Worm (Caenorhabditis elegans) whole organism, L4 larva: ENCODE results near the gene C33G3.5.
A peak's percentile ranks its signal among the peaks of the same experiment; 100 is the strongest.

Source experiments
- F10B5.3 ChIP-seq: sonication (generic microtip); optimal IDR thresholded peaks from 2 replicates; lab custom pipeline; 2016; ENCODE audit warnings: mild to moderate bottlenecking, missing genetic modification characterization, missing compliant biosample characterization
- R02D3.7 ChIP-seq: fragments of 150-350 bp; sonication (generic microtip); optimal IDR thresholded peaks from 3 replicates; lab custom pipeline; 2014; ENCODE audit warnings: missing biosample characterization, missing genetic modification characterization
- Y105C5A.15 ChIP-seq: fragments of 200-800 bp; sonication (Bioruptor generic); IDR thresholded peaks from 2 replicates; pipeline ENCODE4 v1.3.6; 2022; ENCODE audit warnings: missing genetic modification characterization, missing compliant biosample characterization
- Y5F2A.4 ChIP-seq: fragments of 200-800 bp; sonication (Bioruptor generic); optimal IDR thresholded peaks from 2 replicates; lab custom pipeline; 2018; ENCODE audit warnings: mild to moderate bottlenecking, missing genetic modification characterization, missing compliant biosample characterization
- Y75B8A.6 ChIP-seq: fragments of 200-800 bp; sonication (Bioruptor generic); IDR thresholded peaks from 2 replicates; pipeline ENCODE4 v1.3.6; 2022; ENCODE audit warnings: missing genetic modification reagents, missing genetic modification characterization, missing compliant biosample characterization
- aha-1 ChIP-seq: fragments of 150-350 bp; peaks from one replicate; lab custom pipeline; 2014; ENCODE audit warnings: missing biosample characterization, missing genetic modification characterization
- aly-2 ChIP-seq: sonication (generic microtip); optimal IDR thresholded peaks from 2 replicates; lab custom pipeline; 2018; ENCODE audit warnings: missing biosample characterization, missing genetic modification characterization
- arid-1 ChIP-seq: fragments of 200-800 bp; sonication (Bioruptor generic); conservative IDR thresholded peaks from 2 replicates; pipeline ENCODE4 v1.3.6; 2022; ENCODE audit warnings: missing genetic modification reagents, missing genetic modification characterization, missing compliant biosample characterization
- ceh-20 ChIP-seq: fragments of 200-800 bp; sonication (Bioruptor generic); IDR thresholded peaks from 2 replicates; pipeline ENCODE4 v1.3.6; 2022; ENCODE audit warnings: missing genetic modification reagents, missing genetic modification characterization, missing compliant biosample characterization
- ceh-32 ChIP-seq: sonication (generic microtip); optimal IDR thresholded peaks from 2 replicates; lab custom pipeline; 2016; ENCODE audit warnings: mild to moderate bottlenecking, missing genetic modification characterization, missing compliant biosample characterization; ENCODE audit not compliant: poor library complexity
- daf-12 ChIP-seq: fragments of 150-350 bp; optimal IDR thresholded peaks from 2 replicates; lab custom pipeline; 2014; ENCODE audit warnings: missing biosample characterization, missing genetic modification reagents, missing genetic modification characterization
- daf-16 ChIP-seq, 3 experiments: sonication (generic microtip); optimal IDR thresholded peaks; 2 replicates each; lab custom pipeline; 2016 to 2017; ENCODE audit warnings: missing genetic modification characterization in 3 of 3, missing genetic modification reagents in 3 of 3, mild to moderate bottlenecking in 2 of 3, missing compliant biosample characterization in 2 of 3, missing biosample characterization in 1 of 3, moderate library complexity in 1 of 3
- daf-8 ChIP-seq: fragments of 200-800 bp; sonication (Bioruptor generic); IDR thresholded peaks from 2 replicates; pipeline ENCODE4 v1.3.6; 2022; ENCODE audit warnings: missing genetic modification characterization, missing compliant biosample characterization
- dmd-9 ChIP-seq: fragments of 200-800 bp; sonication (Bioruptor generic); IDR thresholded peaks from 2 replicates; pipeline ENCODE4 v1.3.6; 2022; ENCODE audit warnings: missing genetic modification reagents, missing genetic modification characterization, missing compliant biosample characterization
- dpl-1 ChIP-seq: fragments of 150-350 bp; optimal IDR thresholded peaks from 2 replicates; lab custom pipeline; 2014; ENCODE audit warnings: missing biosample characterization, missing genetic modification reagents, missing genetic modification characterization
- egl-27 ChIP-seq: sonication (generic microtip); optimal IDR thresholded peaks from 3 replicates; lab custom pipeline; 2017; ENCODE audit warnings: missing biosample characterization, missing genetic modification reagents, missing genetic modification characterization
- fkh-10 ChIP-seq: fragments of 150-350 bp; optimal IDR thresholded peaks from 2 replicates; lab custom pipeline; 2014; ENCODE audit warnings: missing biosample characterization, missing genetic modification reagents, missing genetic modification characterization
- gei-8 ChIP-seq: fragments of 200-800 bp; sonication (Bioruptor generic); optimal IDR thresholded peaks from 2 replicates; lab custom pipeline; 2018; ENCODE audit warnings: mild to moderate bottlenecking, missing genetic modification characterization, missing compliant biosample characterization
- hlh-30 ChIP-seq: sonication (generic microtip); optimal IDR thresholded peaks from 2 replicates; lab custom pipeline; 2017; ENCODE audit warnings: antibody characterized with exemption, mild to moderate bottlenecking, missing genetic modification characterization, missing compliant biosample characterization; ENCODE audit not compliant: insufficient read depth
- hmg-1.1 ChIP-seq: fragments of 200-800 bp; sonication (Bioruptor generic); IDR thresholded peaks from 2 replicates; pipeline ENCODE4 v1.3.6; 2022; ENCODE audit warnings: missing genetic modification reagents, missing genetic modification characterization, missing compliant biosample characterization
- mdl-1 ChIP-seq, 2 experiments: fragments of 150-350 bp in 1 of 2; sonication (generic microtip) in 1 of 2; optimal IDR thresholded peaks; 2 replicates each; lab custom pipeline; 2014 to 2017; ENCODE audit warnings: missing biosample characterization in 2 of 2, missing genetic modification characterization in 2 of 2
- mdt-29 ChIP-seq: fragments of 200-800 bp; sonication (Bioruptor generic); IDR thresholded peaks from 2 replicates; pipeline ENCODE4 v1.3.6; 2022; ENCODE audit warnings: missing genetic modification reagents, missing genetic modification characterization, missing compliant biosample characterization
- mes-2 ChIP-seq: sonication (generic microtip); optimal IDR thresholded peaks from 2 replicates; lab custom pipeline; 2016; ENCODE audit warnings: missing genotype, mild to moderate bottlenecking, missing genetic modification characterization, missing compliant biosample characterization; ENCODE audit not compliant: poor library complexity, severe bottlenecking
- mxl-3 ChIP-seq: fragments of 200-800 bp; sonication (Bioruptor generic); optimal IDR thresholded peaks from 2 replicates; lab custom pipeline; 2018; ENCODE audit warnings: mild to moderate bottlenecking, missing genetic modification characterization, missing compliant biosample characterization
- nhr-102 ChIP-seq: sonication (generic microtip); optimal IDR thresholded peaks from 2 replicates; lab custom pipeline; 2016; ENCODE audit warnings: mild to moderate bottlenecking, missing genetic modification characterization, moderate library complexity, missing compliant biosample characterization
- nhr-111 ChIP-seq: fragments of 200-800 bp; sonication (Bioruptor generic); optimal IDR thresholded peaks from 2 replicates; lab custom pipeline; 2018; ENCODE audit warnings: mild to moderate bottlenecking, missing genetic modification characterization, missing compliant biosample characterization
- nhr-237 ChIP-seq: sonication (generic microtip); optimal IDR thresholded peaks from 2 replicates; lab custom pipeline; 2017; ENCODE audit warnings: missing biosample characterization, missing genetic modification characterization
- nhr-28 ChIP-seq: fragments of 150-350 bp; optimal IDR thresholded peaks from 2 replicates; lab custom pipeline; 2014; ENCODE audit warnings: missing biosample characterization, missing genetic modification characterization
- nhr-48 ChIP-seq: sonication (generic microtip); optimal IDR thresholded peaks from 2 replicates; lab custom pipeline; 2016; ENCODE audit warnings: mild to moderate bottlenecking, missing genetic modification characterization, missing compliant biosample characterization
- nhr-76 ChIP-seq: fragments of 150-350 bp; optimal IDR thresholded peaks from 2 replicates; lab custom pipeline; 2014; ENCODE audit warnings: missing biosample characterization, missing genetic modification characterization
- nhr-77 ChIP-seq: fragments of 150-350 bp; optimal IDR thresholded peaks from 2 replicates; lab custom pipeline; 2014; ENCODE audit warnings: missing biosample characterization, missing genetic modification characterization
- pha-4 ChIP-seq, 2 experiments: fragments of 150-350 bp in 1 of 2; fragments of 200-800 bp in 1 of 2; sonication (Bioruptor generic) in 1 of 2; IDR thresholded peaks in 1 of 2; optimal IDR thresholded peaks in 1 of 2; 2 replicates each; pipeline versions ENCODE4 v1.3.6 to Lab custom; 2014 to 2022; ENCODE audit warnings: missing genetic modification characterization in 2 of 2, missing genetic modification reagents in 2 of 2, missing biosample characterization in 1 of 2, missing compliant biosample characterization in 1 of 2
- pqm-1 ChIP-seq: sonication (generic microtip); optimal IDR thresholded peaks from 2 replicates; lab custom pipeline; 2017; ENCODE audit warnings: missing biosample characterization, missing genetic modification characterization
- saeg-2 ChIP-seq: fragments of 200-800 bp; sonication (Bioruptor generic); IDR thresholded peaks from 2 replicates; pipeline ENCODE4 v1.3.6; 2022; ENCODE audit warnings: missing genetic modification reagents, missing genetic modification characterization, missing compliant biosample characterization
- snpc-1.2 ChIP-seq: fragments of 200-800 bp; sonication (Bioruptor generic); IDR thresholded peaks from 2 replicates; pipeline ENCODE4 v1.3.6; 2022; ENCODE audit warnings: missing genetic modification reagents, missing genetic modification characterization, missing compliant biosample characterization
- unc-62 ChIP-seq, 3 experiments: fragments of 150-350 bp in 1 of 3; sonication (generic microtip); optimal IDR thresholded peaks in 2 of 3; peaks in 1 of 3; 1 replicate in 1 of 3; 2 replicates in 2 of 3; lab custom pipeline; 2014 to 2017; ENCODE audit warnings: missing biosample characterization in 3 of 3, missing genetic modification characterization in 3 of 3, missing genetic modification reagents in 3 of 3, missing genotype in 1 of 3
- vab-7 ChIP-seq: fragments of 200-800 bp; sonication (Bioruptor generic); IDR thresholded peaks from 2 replicates; pipeline ENCODE4 v1.3.6; 2022; ENCODE audit warnings: missing genetic modification reagents, missing genetic modification characterization, missing compliant biosample characterization
- zag-1 ChIP-seq: fragments of 150-350 bp; optimal IDR thresholded peaks from 2 replicates; lab custom pipeline; 2014; ENCODE audit warnings: missing biosample characterization, missing genetic modification characterization
- zfp-2 ChIP-seq: sonication (generic microtip); optimal IDR thresholded peaks from 2 replicates; lab custom pipeline; 2016; ENCODE audit warnings: mild to moderate bottlenecking, missing genetic modification characterization, missing compliant biosample characterization
- zip-11 ChIP-seq: fragments of 200-800 bp; sonication (Bioruptor generic); IDR thresholded peaks from 2 replicates; pipeline ENCODE4 v1.3.6; 2022; ENCODE audit warnings: missing genetic modification characterization, missing compliant biosample characterization

Gene C33G3.5

DNA sequence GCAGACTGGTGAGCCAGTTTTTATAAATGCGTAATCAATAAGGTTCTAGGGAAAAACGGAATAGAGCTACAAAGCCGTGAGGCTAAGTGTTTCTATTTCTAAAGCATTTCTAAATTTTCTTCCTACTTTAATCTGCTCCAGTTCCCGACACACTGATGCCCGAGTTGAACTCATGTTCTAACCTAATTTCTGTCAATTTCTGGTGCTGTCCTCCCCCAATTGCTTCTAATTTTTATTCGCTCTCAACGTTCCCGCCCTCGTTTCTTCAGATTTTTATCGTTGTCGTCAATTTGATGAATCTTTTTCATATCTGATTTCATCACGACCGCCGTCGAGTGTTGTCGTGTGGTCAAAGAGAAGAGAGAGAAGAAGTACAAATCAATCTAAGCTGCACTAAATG, 48.6 kb downstream of the C33G3.5 start:
- TF ChIP-seq fkh-10 (GFP tag; lab: Kevin White, UChicago) (no peak), daf-16 (GFP tag; optimal IDR thresholded peaks at IDR 0.05; lab: Kevin White, UChicago) (no peak), daf-16 (tag; optimal IDR thresholded peaks at IDR 0.05; lab: Kevin White, UChicago) (no peak), aly-2 (tag; lab: Kevin White, UChicago) (no peak), mxl-3 (GFP tag; lab: Kevin White, UChicago) (no peak), arid-1 (GFP tag; lab: Robert Waterston, UW) (no peak), hlh-30 (tag; lab: Kevin White, UChicago) (no peak), zip-11 (GFP tag; lab: Robert Waterston, UW) (no peak), unc-62 (GFP tag; optimal IDR thresholded peaks at IDR 0.05 in 1 of 2; lab: Kevin White, UChicago) (no peak), unc-62 (tag; optimal IDR thresholded peaks at IDR 0.05; lab: Kevin White, UChicago) (no peak), daf-12 (tag; lab: Kevin White, UChicago) (no peak), dmd-9 (GFP tag; lab: Robert Waterston, UW) (no peak), hmg-1.1 (GFP tag; lab: Robert Waterston, UW) (no peak), Y105C5A.15 (no peak)

DNA sequence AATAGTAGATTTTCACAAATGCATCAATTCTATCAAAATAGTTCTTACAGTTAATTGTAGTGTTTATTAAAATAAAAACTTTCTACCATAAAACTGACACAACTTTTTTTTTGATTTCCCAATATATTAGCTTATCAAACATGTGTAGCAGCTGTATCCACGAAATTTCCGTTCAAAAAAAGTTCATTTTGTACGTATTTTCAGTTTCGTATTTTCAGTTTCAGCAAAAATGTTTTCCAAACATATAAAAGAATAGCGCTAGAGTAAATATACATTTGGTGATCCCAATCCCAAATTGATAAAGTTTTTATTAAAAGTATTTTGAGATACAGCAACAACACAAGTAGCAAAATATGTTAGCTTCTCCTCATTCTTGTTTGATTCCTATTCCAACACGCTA, 49.1 kb downstream of the C33G3.5 start:
- TF ChIP-seq unc-62 (GFP tag; optimal IDR thresholded peaks at IDR 0.05 in 1 of 2; lab: Kevin White, UChicago) (peak in 1 of 2 experiments; percentile 97), unc-62 (tag; optimal IDR thresholded peaks at IDR 0.05; lab: Kevin White, UChicago) (no peak), pha-4 (GFP tag; IDR thresholded peaks at IDR 0.05; lab: Robert Waterston, UW) (no peak), pha-4 (tag; optimal IDR thresholded peaks at IDR 0.05; lab: Kevin White, UChicago) (no peak)
- TF ChIP-seq, all 104 proteins: peak for 1

DNA sequence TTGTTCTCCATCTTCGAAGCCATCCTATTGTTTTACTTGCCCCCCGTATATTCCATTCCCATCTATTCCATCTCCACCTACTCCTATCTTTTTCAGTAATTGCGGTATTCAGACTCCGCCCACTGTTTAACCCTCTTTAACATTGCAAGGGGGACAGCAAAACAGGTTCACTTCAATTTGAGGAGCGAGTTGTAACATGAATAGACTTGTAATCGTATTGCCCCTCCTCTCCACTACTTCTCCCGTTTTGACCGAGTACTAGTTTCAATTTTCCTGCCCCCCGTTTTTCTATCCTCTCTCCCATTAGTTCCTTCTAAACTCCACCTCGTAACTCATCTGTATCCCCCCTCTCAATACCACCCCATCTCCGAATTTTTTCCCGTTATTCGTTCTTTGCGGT, 50.0 kb downstream of the C33G3.5 start:
- TF ChIP-seq mes-2 (no peak), pqm-1 (tag; lab: Kevin White, UChicago) (no peak), nhr-77 (tag; lab: Kevin White, UChicago) (no peak), R02D3.7 (tag; lab: Kevin White, UChicago) (no peak), ceh-32 (tag; lab: Kevin White, UChicago) (no peak), saeg-2 (GFP tag; lab: Robert Waterston, UW) (no peak), dpl-1 (GFP tag; lab: Kevin White, UChicago) (no peak), nhr-28 (tag; lab: Kevin White, UChicago) (no peak), F10B5.3 (tag; lab: Kevin White, UChicago) (no peak), snpc-1.2 (GFP tag; lab: Robert Waterston, UW) (no peak), zfp-2 (tag; lab: Kevin White, UChicago) (no peak), zag-1 (tag; lab: Kevin White, UChicago) (no peak), daf-16 (GFP tag; optimal IDR thresholded peaks at IDR 0.05; lab: Kevin White, UChicago) (no peak), daf-16 (tag; optimal IDR thresholded peaks at IDR 0.05; lab: Kevin White, UChicago) (no peak), nhr-111 (GFP tag; lab: Kevin White, UChicago) (no peak), vab-7 (GFP tag; lab: Robert Waterston, UW) (no peak), mdt-29 (GFP tag; lab: Robert Waterston, UW) (no peak)

DNA sequence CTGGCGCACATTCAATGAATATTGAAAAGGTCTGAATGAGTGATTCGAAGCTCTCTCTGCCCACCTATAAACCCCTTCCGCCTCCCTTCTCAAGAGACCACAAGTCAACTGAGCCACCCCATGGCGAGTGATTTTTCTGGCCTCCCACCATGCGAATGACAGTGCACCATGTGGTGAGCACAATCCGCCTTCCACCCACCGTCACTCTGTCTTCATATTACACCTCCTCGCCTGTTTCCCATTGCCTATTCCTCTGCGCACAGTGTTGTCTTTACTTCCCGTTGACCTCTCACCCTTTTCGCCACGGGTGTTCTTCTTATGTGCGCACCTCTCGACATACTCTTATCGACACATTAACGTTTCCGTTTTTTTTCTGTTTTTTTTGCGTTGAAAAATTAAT, 51.6 kb downstream of the C33G3.5 start:
- TF ChIP-seq dmd-9 (GFP tag; lab: Robert Waterston, UW) (no peak), nhr-48 (tag; lab: Kevin White, UChicago) (no peak), egl-27 (no peak), daf-8 (no peak), aha-1 (tag; lab: Kevin White, UChicago) (no peak), ceh-20 (GFP tag; lab: Robert Waterston, UW) (no peak), Y5F2A.4 (GFP tag; lab: Kevin White, UChicago) (no peak), mdl-1 (tag; optimal IDR thresholded peaks at IDR 0.05; lab: Kevin White, UChicago) (no peak), gei-8 (GFP tag; lab: Kevin White, UChicago) (no peak), nhr-76 (tag; lab: Kevin White, UChicago) (no peak), nhr-102 (no peak), Y75B8A.6 (GFP tag; lab: Robert Waterston, UW) (no peak), nhr-77 (tag; lab: Kevin White, UChicago) (no peak), nhr-237 (no peak)
- TF ChIP-seq, all 104 proteins: peak for 0
